Worm (Caenorhabditis elegans): Measurements from ENCODE around the gene F52D2.12.
"Not testable (repeated sequence)": the region's sequence is repeated elsewhere in the genome, so short reads cannot be mapped to it uniquely, and the experiment has no call there.

- not testable (repeated sequence) for TF ChIP-seq dao-5, W03F9.2 (tag; optimal IDR thresholded peaks at IDR 0.05)
Observed at ce11 chrX:2026342-2026741, 48.5 kb downstream of the F52D2.12 start, which contains the start of gene Y102A11A.2.

All from whole organism, L4/young adult.